Fruit fly (Drosophila melanogaster): ENCODE data around the gene CG6638.

Gene CG6638

DNA sequence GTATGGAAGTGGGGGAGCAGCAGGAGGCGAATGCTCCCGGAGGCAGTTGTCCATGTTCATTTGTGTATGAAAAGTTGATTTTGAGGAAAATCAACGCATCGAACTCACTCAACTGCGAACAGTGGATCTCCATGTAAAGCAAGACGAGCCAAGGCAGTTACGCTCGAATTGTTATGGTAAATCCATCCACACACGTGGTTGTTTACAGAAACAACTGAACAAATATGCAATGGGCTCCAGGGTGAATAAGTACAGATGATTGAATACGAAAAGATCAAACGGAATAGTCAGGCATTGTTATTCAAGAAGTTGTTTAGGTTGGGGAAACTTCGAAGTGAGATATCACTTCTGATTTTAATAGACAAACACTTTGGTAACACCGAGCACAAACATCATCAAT is 8.2 kb upstream of the CG6638 start (continued):
- TF ChIP-seq Abd-B (GFP tag; optimal IDR thresholded peaks at IDR 0.05) (no peak), Gug (GFP tag; IDR thresholded peaks at IDR 0.05) (no peak), CG10147 (GFP tag; optimal IDR thresholded peaks at IDR 0.05) (no peak), Hr3 (GFP tag; optimal IDR thresholded peaks at IDR 0.05) (no peak), CG10209 (GFP tag; optimal IDR thresholded peaks at IDR 0.05) (peak; percentile 51), CG6791 (GFP tag; IDR thresholded peaks at IDR 0.05; ENCODE audit: partially characterized antibody) (no peak), Deaf1 (tag; optimal IDR thresholded peaks at IDR 0.05) (no peak), tup (GFP tag; optimal IDR thresholded peaks at IDR 0.05) (peak; percentile 24), CG14965 (GFP tag; optimal IDR thresholded peaks at IDR 0.05; ENCODE audit: borderline replicate concordance) (peak; percentile 24), gem (tag; optimal IDR thresholded peaks at IDR 0.05) (no peak), CG14441 (GFP tag; IDR thresholded peaks at IDR 0.05) (peak; percentile 23; the same call in 1 of the 2 replicates), HLH4C (GFP tag; IDR thresholded peaks at IDR 0.05; ENCODE audit: partially characterized antibody) (no peak), Rfx (GFP tag; IDR thresholded peaks at IDR 0.05) (peak; percentile 52; the same call in 1 of the 2 replicates), CG4360 (GFP tag; IDR thresholded peaks at IDR 0.05) (no peak), mam (GFP tag; optimal IDR thresholded peaks at IDR 0.05) (peak; percentile 4), row (GFP tag; IDR thresholded peaks at IDR 0.05) (no peak), CG31388 (GFP tag; optimal IDR thresholded peaks at IDR 0.05) (no peak), CG12769 (tag; optimal IDR thresholded peaks at IDR 0.05) (peak; percentile 56), CTCF (GFP tag; optimal IDR thresholded peaks at IDR 0.05) (no peak), tap (tag; optimal IDR thresholded peaks at IDR 0.05) (no peak), hkb (optimal IDR thresholded peaks at IDR 0.05) (no peak), hkb (GFP tag; IDR thresholded peaks at IDR 0.05) (peak; percentile 68), CG3281 (GFP tag; optimal IDR thresholded peaks at IDR 0.05) (peak; percentile 59), Nf-YA (GFP tag; IDR thresholded peaks at IDR 0.05) (no peak), CG12659 (GFP tag; optimal IDR thresholded peaks at IDR 0.05) (peak; percentile 2), CG15011 (GFP tag; optimal IDR thresholded peaks at IDR 0.05) (peak; percentile 21), CG9817 (tag; optimal IDR thresholded peaks at IDR 0.05) (peak; percentile 15), Dip3 (GFP tag; optimal IDR thresholded peaks at IDR 0.05) (no peak), CG2712 (tag; optimal IDR thresholded peaks at IDR 0.05) (no peak), stc (GFP tag; IDR thresholded peaks at IDR 0.05) (no peak), schlank (tag; optimal IDR thresholded peaks at IDR 0.05) (peak; percentile 57), wdn (GFP tag; IDR thresholded peaks at IDR 0.05) (peak; percentile 25; the same call in 1 of the 2 replicates), Mad (GFP tag; optimal IDR thresholded peaks at IDR 0.05) (no peak), pita (GFP tag; optimal IDR thresholded peaks at IDR 0.05) (no peak), grau (tag; optimal IDR thresholded peaks at IDR 0.05) (no peak), dmrt11E (tag; optimal IDR thresholded peaks at IDR 0.05) (no peak), ase (GFP tag; IDR thresholded peaks at IDR 0.05) (no peak), gsb-n (tag; optimal IDR thresholded peaks at IDR 0.05) (no peak), CG30020 (tag; optimal IDR thresholded peaks at IDR 0.05) (no peak), danr (GFP tag; IDR thresholded peaks at IDR 0.05) (no peak), CG33557 (GFP tag; optimal IDR thresholded peaks at IDR 0.05) (no peak), ab (GFP tag; optimal IDR thresholded peaks at IDR 0.05) (no peak), CG14710 (tag; optimal IDR thresholded peaks at IDR 0.05) (no peak), her (GFP tag; optimal IDR thresholded peaks at IDR 0.05) (peak; percentile 46), dmrt99B (tag; optimal IDR thresholded peaks at IDR 0.05) (peak; percentile 56), CG2875 (GFP tag; optimal IDR thresholded peaks at IDR 0.05) (peak; percentile 49), CG17361 (GFP tag; IDR thresholded peaks at IDR 0.05) (no peak), HmgD (GFP tag; optimal IDR thresholded peaks at IDR 0.05) (no peak), lab (GFP tag; optimal IDR thresholded peaks at IDR 0.05) (peak; percentile 82), lola (GFP tag; optimal IDR thresholded peaks at IDR 0.05) (no peak), Sox102F (GFP tag; optimal IDR thresholded peaks at IDR 0.05) (peak; percentile 22)
